Worm (Caenorhabditis elegans): ENCODE measurements around the gene C35A5.8.

DNA sequence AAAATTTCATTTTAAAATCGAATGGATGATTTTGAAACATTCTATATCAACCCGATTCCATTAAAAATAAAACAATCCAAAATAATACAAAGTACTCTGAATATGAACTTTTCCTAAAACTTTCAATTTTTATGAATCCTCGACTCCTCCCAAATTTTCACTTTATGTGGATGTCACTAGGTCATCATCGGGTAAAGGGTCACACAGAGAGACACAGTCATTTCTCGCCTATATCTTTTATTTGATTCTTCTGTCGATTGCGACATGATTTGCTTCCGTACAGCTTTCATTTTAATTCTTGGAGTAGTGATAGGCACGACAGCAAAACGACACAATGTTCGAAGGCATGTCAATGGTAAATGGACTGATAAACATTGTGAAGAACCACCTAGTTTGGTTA lies 2.8 kb upstream of the C35A5.8 start, which contains the start of gene F25D1.3:
- TF ChIP-seq ceh-31 (tag; optimal IDR thresholded peaks at IDR 0.05) (no peak), pha-4 (tag; optimal IDR thresholded peaks at IDR 0.05) (no peak), elt-2 (tag; optimal IDR thresholded peaks at IDR 0.05) (no peak), fkh-10 (GFP tag; optimal IDR thresholded peaks at IDR 0.05) (no peak), syd-9 (tag; optimal IDR thresholded peaks at IDR 0.05) (no peak), ama-1 (optimal IDR thresholded peaks at IDR 0.05) (no peak), unc-86 (tag; optimal IDR thresholded peaks at IDR 0.05) (no peak), ceh-30 (tag; optimal IDR thresholded peaks at IDR 0.05) (no peak), ztf-16 (tag; optimal IDR thresholded peaks at IDR 0.05) (no peak), nhr-11 (tag; optimal IDR thresholded peaks at IDR 0.05) (no peak), tbx-7 (tag; optimal IDR thresholded peaks at IDR 0.05) (no peak), pax-1 (tag; optimal IDR thresholded peaks at IDR 0.05) (no peak), ceh-9 (tag; optimal IDR thresholded peaks at IDR 0.05) (no peak)

Measured in whole organism, late embryonic.